Worm (Caenorhabditis elegans): Measurements from ENCODE around the gene B0454.6.

The B0454.6 gene

DNA sequence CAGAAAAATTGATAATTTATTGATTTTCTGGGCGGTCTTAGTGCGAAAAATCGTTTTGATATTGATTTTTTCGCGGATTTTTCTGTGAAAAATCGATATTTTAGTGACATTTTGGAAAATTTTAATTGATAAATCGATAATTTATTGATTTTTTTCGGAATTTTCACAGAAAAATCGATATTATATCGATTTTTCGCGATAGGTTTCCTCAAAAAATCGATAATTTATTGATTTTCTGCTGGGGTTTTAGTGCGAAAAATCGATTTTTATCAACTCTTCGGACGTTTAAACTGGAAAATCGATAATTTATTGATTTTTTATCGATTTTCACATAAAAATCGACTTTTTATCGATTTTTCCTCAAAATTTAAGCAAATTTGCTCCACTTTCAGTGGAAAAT lies 34.9 kb downstream of the B0454.6 start:
- no peak for TF ChIP-seq mab-9 (GFP tag; IDR thresholded peaks at IDR 0.05)
- no peak for TF ChIP-seq snu-23 (GFP tag; optimal IDR thresholded peaks at IDR 0.05)
- no peak for TF ChIP-seq alr-1 (tag; optimal IDR thresholded peaks at IDR 0.05; ENCODE audit: borderline replicate concordance)
- no peak for TF ChIP-seq F16B12.6 (tag; optimal IDR thresholded peaks at IDR 0.05)
- no peak for TF ChIP-seq lin-39 (tag; optimal IDR thresholded peaks at IDR 0.05)
- no peak for TF ChIP-seq pag-3 (tag; optimal IDR thresholded peaks at IDR 0.05; ENCODE audit: borderline replicate concordance, insufficient read depth)
- TF ChIP-seq sox-4 (tag; optimal IDR thresholded peaks at IDR 0.05): no peak
- no peak for TF ChIP-seq nhr-76 (tag; optimal IDR thresholded peaks at IDR 0.05)
- no peak for TF ChIP-seq mef-2 (tag; optimal IDR thresholded peaks at IDR 0.05)
- no peak for TF ChIP-seq efl-3 (GFP tag; optimal IDR thresholded peaks at IDR 0.05)
- TF ChIP-seq hlh-17 (GFP tag; optimal IDR thresholded peaks at IDR 0.05; ENCODE audit: borderline replicate concordance): no peak
- no peak for TF ChIP-seq unc-62 (GFP tag; optimal IDR thresholded peaks at IDR 0.05)
- TF ChIP-seq swsn-7 (tag; optimal IDR thresholded peaks at IDR 0.05): no peak
- no peak for TF ChIP-seq skn-1 (tag; optimal IDR thresholded peaks at IDR 0.05)
- TF ChIP-seq isw-1 (GFP tag; IDR thresholded peaks at IDR 0.05): no peak

DNA sequence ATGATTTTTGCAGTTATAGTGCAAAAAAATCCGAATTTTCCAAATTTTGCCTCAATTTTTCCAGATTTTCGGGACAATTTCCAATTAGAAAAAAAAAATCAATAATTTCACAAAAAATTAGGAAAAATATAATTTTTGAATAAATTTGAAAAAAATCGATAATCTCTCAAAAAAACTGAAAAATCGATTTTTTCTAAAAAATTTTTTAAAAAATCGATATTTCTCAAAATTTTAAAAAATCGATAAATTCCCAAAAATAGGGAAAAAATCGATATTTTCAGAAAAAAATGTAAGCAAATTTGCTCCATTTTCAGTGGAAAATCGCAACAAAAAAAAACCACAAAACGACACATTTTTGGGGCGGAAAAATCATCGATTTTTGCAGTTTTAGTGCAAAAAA lies 35.3 kb downstream of the B0454.6 start:
- TF ChIP-seq ceh-82 (tag; optimal IDR thresholded peaks at IDR 0.05) (no peak), lin-13 (GFP tag; optimal IDR thresholded peaks at IDR 0.05) (no peak), unc-98 (GFP tag; IDR thresholded peaks at IDR 0.05) (no peak), efl-3 (GFP tag; optimal IDR thresholded peaks at IDR 0.05) (no peak), ets-5 (GFP tag; IDR thresholded peaks at IDR 0.05) (no peak), tlp-1 (tag; optimal IDR thresholded peaks at IDR 0.05) (no peak), nhr-90 (tag; optimal IDR thresholded peaks at IDR 0.05; ENCODE audit: poor library complexity) (no peak), sup-37 (GFP tag; optimal IDR thresholded peaks at IDR 0.05) (no peak), nhr-71 (tag; optimal IDR thresholded peaks at IDR 0.05) (no peak), fkh-4 (tag; optimal IDR thresholded peaks at IDR 0.05; ENCODE audit: borderline replicate concordance) (no peak), egl-27 (tag; optimal IDR thresholded peaks at IDR 0.05) (no peak)

DNA sequence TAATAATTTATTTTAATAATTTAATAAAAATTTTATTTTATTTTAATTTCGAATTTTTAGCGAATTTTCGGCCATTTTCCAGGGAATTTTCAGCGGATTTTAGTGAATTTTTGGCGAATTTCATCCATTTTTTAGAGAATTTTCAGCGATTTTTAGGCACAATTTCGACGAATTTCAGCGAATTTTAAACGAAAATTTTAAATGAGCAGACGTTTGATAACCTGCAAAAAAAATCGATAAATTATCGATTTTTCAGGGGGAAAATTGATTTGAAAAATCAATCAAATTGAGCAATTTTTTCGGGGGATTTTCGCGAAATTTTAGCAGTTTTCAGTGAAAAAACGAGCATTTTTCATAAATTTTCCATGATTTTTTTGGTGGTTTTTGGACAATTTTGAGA lies 36.1 kb downstream of the B0454.6 start:
- no peak for TF ChIP-seq unc-130 (tag; optimal IDR thresholded peaks at IDR 0.05)
- TF ChIP-seq efl-1 (optimal IDR thresholded peaks at IDR 0.05): no peak
- peak in 1 of 2 experiments; percentile 7 for TF ChIP-seq efl-1 (GFP tag; optimal IDR thresholded peaks at IDR 0.05 in 1 of 2)

DNA sequence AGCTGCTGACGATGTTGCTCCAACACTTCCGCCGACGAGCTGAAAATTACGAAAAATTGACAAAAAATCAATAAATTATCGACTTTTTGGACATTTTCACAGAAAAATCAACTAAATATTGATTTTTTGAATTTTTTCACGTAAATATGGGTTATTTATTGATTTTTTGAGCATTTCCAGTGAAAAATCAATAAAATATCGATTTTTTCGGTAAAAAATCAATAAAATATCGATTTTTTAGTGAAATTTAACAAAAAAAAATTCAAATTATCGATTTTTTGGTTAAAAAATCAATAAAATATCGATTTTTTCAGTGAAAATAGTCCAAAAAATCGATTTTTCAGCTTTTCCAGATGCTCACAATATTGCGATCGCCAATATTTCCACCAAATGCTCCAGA lies 37.6 kb downstream of the B0454.6 start:
- TF ChIP-seq ceh-63 (GFP tag; optimal IDR thresholded peaks at IDR 0.05) (no peak), pqm-1 (tag; optimal IDR thresholded peaks at IDR 0.05) (no peak), nhr-47 (tag; optimal IDR thresholded peaks at IDR 0.05) (no peak), pax-3 (tag; optimal IDR thresholded peaks at IDR 0.05) (no peak), lin-13 (GFP tag; optimal IDR thresholded peaks at IDR 0.05) (no peak), ceh-90 (tag; optimal IDR thresholded peaks at IDR 0.05) (no peak), sox-4 (tag; optimal IDR thresholded peaks at IDR 0.05) (no peak), efl-3 (GFP tag; optimal IDR thresholded peaks at IDR 0.05) (no peak), fkh-8 (tag; optimal IDR thresholded peaks at IDR 0.05) (no peak), nhr-85 (tag) (no peak), ces-1 (GFP tag; optimal IDR thresholded peaks at IDR 0.05) (no peak), unc-62 (GFP tag; optimal IDR thresholded peaks at IDR 0.05) (no peak), elt-2 (tag; optimal IDR thresholded peaks at IDR 0.05) (no peak), aly-2 (tag; optimal IDR thresholded peaks at IDR 0.05) (no peak), fos-1 (tag; optimal IDR thresholded peaks at IDR 0.05) (no peak), tlp-1 (tag; optimal IDR thresholded peaks at IDR 0.05) (no peak), mab-9 (GFP tag; IDR thresholded peaks at IDR 0.05) (no peak)

All from whole organism, L1 larva.